Fruit fly (Drosophila melanogaster) Kc167 (cell line): Measurements from ENCODE around the gene Oatp26F.

Source experiments
- Myc ChIP-seq: fragments of >200 bp; optimal IDR thresholded peaks from 2 replicates; lab custom pipeline; 2017; ENCODE audit warnings: missing external identifiers
- Sin3A ChIP-seq: fragments of >200 bp; optimal IDR thresholded peaks from 2 replicates; lab custom pipeline; 2018; ENCODE audit warnings: missing external identifiers
- h ChIP-seq: fragments of >200 bp; optimal IDR thresholded peaks from 3 replicates; lab custom pipeline; 2018; ENCODE audit warnings: missing external identifiers
- insv ChIP-seq: fragments of >200 bp; optimal IDR thresholded peaks from 3 replicates; lab custom pipeline; 2018; ENCODE audit warnings: missing external identifiers
- psq ChIP-seq: fragments of >200 bp; optimal IDR thresholded peaks from 2 replicates; lab custom pipeline; 2017; ENCODE audit warnings: missing external identifiers
- ttk ChIP-seq: sonication (Bioruptor generic); optimal IDR thresholded peaks from 2 replicates; lab custom pipeline; 2017; ENCODE audit warnings: missing external identifiers

Oatp26F gene

dm6 chr2L:6610683-6611373 lies 21.4 kb downstream of the Oatp26F start, which contains the start of gene CG11050:
TSS of gene CG11050 (plus strand) at chr2L:6611011.
- TF ChIP-seq Myc (lab: Kevin White, UChicago) (no peak), ttk (lab: Kevin White, UChicago) (no peak), insv (no peak), psq (lab: Kevin White, UChicago) (no peak), Sin3A (lab: Kevin White, UChicago) (no peak), h (lab: Kevin White, UChicago) (no peak)

- TF ChIP-seq psq (lab: Kevin White, UChicago) (no peak), Myc (lab: Kevin White, UChicago) (no peak), ttk (lab: Kevin White, UChicago) (no peak), h (lab: Kevin White, UChicago) (no peak), insv (no peak), Sin3A (lab: Kevin White, UChicago) (no peak)
Measured at dm6 chr2L:6601018-6601505, 31.1 kb downstream of the Oatp26F start, which contains the start of gene Dpp10. TSS of gene Dpp10 (minus strand) at chr2L:6601068.

dm6 chr2L:6595027-6595426 lies 37.2 kb downstream of the Oatp26F start:
- TF ChIP-seq psq (lab: Kevin White, UChicago) (no peak), insv (no peak), Myc (lab: Kevin White, UChicago) (no peak), ttk (lab: Kevin White, UChicago) (no peak), h (lab: Kevin White, UChicago) (no peak), Sin3A (lab: Kevin White, UChicago) (no peak)

dm6 chr2L:6584346-6584745 lies 47.9 kb downstream of the Oatp26F start:
- no peak for TF ChIP-seq Sin3A (lab: Kevin White, UChicago)
- TF ChIP-seq psq (lab: Kevin White, UChicago): no peak
- TF ChIP-seq insv: no peak
- no peak for TF ChIP-seq ttk (lab: Kevin White, UChicago)

- TF ChIP-seq insv: no peak
Measured at dm6 chr2L:6579045-6579444, 53.2 kb downstream of the Oatp26F start.
